Worm (Caenorhabditis elegans) whole organism, L4 larva: ENCODE results near the gene F10E7.2.
A peak's percentile ranks its signal among the peaks of the same experiment; 100 is the strongest.

Experiments
- R02D3.7 ChIP-seq: fragments of 150-350 bp; sonication (generic microtip); optimal IDR thresholded peaks from 3 replicates; lab custom pipeline; 2014; ENCODE audit warnings: missing biosample characterization, missing genetic modification characterization
- T20F7.1 ChIP-seq: fragments of 200-800 bp; sonication (Bioruptor generic); optimal IDR thresholded peaks from 2 replicates; lab custom pipeline; 2018; ENCODE audit warnings: mild to moderate bottlenecking, missing genetic modification characterization, missing compliant biosample characterization
- T26A8.4 ChIP-seq: fragments of 200-800 bp; sonication (Bioruptor generic); IDR thresholded peaks from 2 replicates; pipeline ENCODE4 v1.3.6; 2022; ENCODE audit warnings: missing genetic modification characterization, missing compliant biosample characterization
- Y48G9A.11 ChIP-seq: fragments of 200-800 bp; sonication (Bioruptor generic); IDR thresholded peaks from 2 replicates; pipeline ENCODE4 v1.3.6; 2022; ENCODE audit warnings: missing genetic modification reagents, missing genetic modification characterization, missing compliant biosample characterization
- Y75B8A.6 ChIP-seq: fragments of 200-800 bp; sonication (Bioruptor generic); IDR thresholded peaks from 2 replicates; pipeline ENCODE4 v1.3.6; 2022; ENCODE audit warnings: missing genetic modification reagents, missing genetic modification characterization, missing compliant biosample characterization
- ZK337.2 ChIP-seq: fragments of 200-800 bp; sonication (Bioruptor generic); IDR thresholded peaks from 2 replicates; pipeline ENCODE4 v1.3.6; 2022; ENCODE audit warnings: missing genetic modification reagents, missing genetic modification characterization, missing compliant biosample characterization
- ZK546.5 ChIP-seq, 2 experiments: sonication (generic microtip); optimal IDR thresholded peaks; 2 replicates each; lab custom pipeline; 2017; ENCODE audit warnings: missing biosample characterization in 2 of 2, missing genetic modification characterization in 2 of 2
- ama-1 ChIP-seq: fragments of 150-350 bp; optimal IDR thresholded peaks from 2 replicates; lab custom pipeline; 2014; ENCODE audit warnings: inconsistent platforms, mixed read lengths
- arid-1 ChIP-seq: fragments of 200-800 bp; sonication (Bioruptor generic); conservative IDR thresholded peaks from 2 replicates; pipeline ENCODE4 v1.3.6; 2022; ENCODE audit warnings: missing genetic modification reagents, missing genetic modification characterization, missing compliant biosample characterization
- ceh-20 ChIP-seq: fragments of 200-800 bp; sonication (Bioruptor generic); IDR thresholded peaks from 2 replicates; pipeline ENCODE4 v1.3.6; 2022; ENCODE audit warnings: missing genetic modification reagents, missing genetic modification characterization, missing compliant biosample characterization
- ceh-28 ChIP-seq: fragments of 150-350 bp; optimal IDR thresholded peaks from 2 replicates; lab custom pipeline; 2014; ENCODE audit warnings: missing biosample characterization, missing genetic modification reagents, missing genetic modification characterization
- ceh-62 ChIP-seq: sonication (generic microtip); optimal IDR thresholded peaks from 2 replicates; lab custom pipeline; 2017; ENCODE audit warnings: missing biosample characterization, missing genetic modification characterization
- ces-1 ChIP-seq: fragments of 150-350 bp; sonication (generic microtip); optimal IDR thresholded peaks from 4 replicates; lab custom pipeline; 2014; ENCODE audit warnings: missing biosample characterization, missing genetic modification reagents, missing genetic modification characterization
- ctbp-1 ChIP-seq: fragments of 200-800 bp; sonication (Bioruptor generic); IDR thresholded peaks from 2 replicates; pipeline ENCODE4 v1.3.6; 2022; ENCODE audit warnings: missing genetic modification reagents, missing genetic modification characterization, missing compliant biosample characterization
- daf-12 ChIP-seq: fragments of 150-350 bp; optimal IDR thresholded peaks from 2 replicates; lab custom pipeline; 2014; ENCODE audit warnings: missing biosample characterization, missing genetic modification reagents, missing genetic modification characterization
- daf-16 ChIP-seq, 3 experiments: sonication (generic microtip); optimal IDR thresholded peaks; 2 replicates each; lab custom pipeline; 2016 to 2017; ENCODE audit warnings: missing genetic modification characterization in 3 of 3, missing genetic modification reagents in 3 of 3, mild to moderate bottlenecking in 2 of 3, missing compliant biosample characterization in 2 of 3, missing biosample characterization in 1 of 3, moderate library complexity in 1 of 3
- daf-19 ChIP-seq: fragments of 200-800 bp; sonication (Bioruptor generic); conservative IDR thresholded peaks from 2 replicates; pipeline ENCODE4 v1.3.6; 2022; ENCODE audit warnings: missing genetic modification characterization, missing compliant biosample characterization
- duxl-1 ChIP-seq: sonication (generic microtip); optimal IDR thresholded peaks from 2 replicates; lab custom pipeline; 2016; ENCODE audit warnings: mild to moderate bottlenecking, missing genetic modification characterization, moderate library complexity, missing compliant biosample characterization; ENCODE audit not compliant: poor library complexity
- gei-8 ChIP-seq: fragments of 200-800 bp; sonication (Bioruptor generic); optimal IDR thresholded peaks from 2 replicates; lab custom pipeline; 2018; ENCODE audit warnings: mild to moderate bottlenecking, missing genetic modification characterization, missing compliant biosample characterization
- hif-1 ChIP-seq, 2 experiments: sonication (generic microtip); optimal IDR thresholded peaks; 2 replicates each; lab custom pipeline; 2016 to 2017; ENCODE audit warnings: missing compliant biosample characterization in 2 of 2, missing genetic modification characterization in 2 of 2, missing genetic modification reagents in 2 of 2, missing genotype in 2 of 2, mild to moderate bottlenecking in 1 of 2
- hlh-30 ChIP-seq: sonication (generic microtip); optimal IDR thresholded peaks from 2 replicates; lab custom pipeline; 2017; ENCODE audit warnings: antibody characterized with exemption, mild to moderate bottlenecking, missing genetic modification characterization, missing compliant biosample characterization; ENCODE audit not compliant: insufficient read depth
- hmg-1.1 ChIP-seq: fragments of 200-800 bp; sonication (Bioruptor generic); IDR thresholded peaks from 2 replicates; pipeline ENCODE4 v1.3.6; 2022; ENCODE audit warnings: missing genetic modification reagents, missing genetic modification characterization, missing compliant biosample characterization
- jun-1 ChIP-seq: fragments of 150-350 bp; optimal IDR thresholded peaks from 2 replicates; lab custom pipeline; 2014; ENCODE audit warnings: missing biosample characterization, missing genetic modification reagents, missing genetic modification characterization
- lin-29 ChIP-seq: fragments of 200-800 bp; sonication (Bioruptor generic); IDR thresholded peaks from 2 replicates; pipeline ENCODE4 v1.3.6; 2022; ENCODE audit warnings: missing genetic modification reagents, missing genetic modification characterization, missing compliant biosample characterization
- lir-3 ChIP-seq: sonication (generic microtip); optimal IDR thresholded peaks from 2 replicates; lab custom pipeline; 2016; ENCODE audit warnings: mild to moderate bottlenecking, missing genetic modification characterization, missing compliant biosample characterization
- lsy-2 ChIP-seq, 2 experiments: fragments of 150-350 bp in 1 of 2; sonication (generic microtip) in 1 of 2; optimal IDR thresholded peaks; 2 replicates each; lab custom pipeline; 2014 to 2017; ENCODE audit warnings: missing biosample characterization in 2 of 2, missing genetic modification characterization in 2 of 2
- madf-5 ChIP-seq, 2 experiments: fragments of 200-800 bp; sonication (Bioruptor generic); IDR thresholded peaks; 2 replicates each; pipeline ENCODE4 v1.3.6; 2022; ENCODE audit warnings: missing compliant biosample characterization in 2 of 2, missing genetic modification characterization in 2 of 2
- mxl-2 ChIP-seq: fragments of 200-800 bp; sonication (Bioruptor generic); conservative IDR thresholded peaks from 2 replicates; pipeline ENCODE4 v1.3.6; 2022; ENCODE audit warnings: missing genetic modification reagents, missing genetic modification characterization, missing compliant biosample characterization
- mxl-3 ChIP-seq: fragments of 200-800 bp; sonication (Bioruptor generic); optimal IDR thresholded peaks from 2 replicates; lab custom pipeline; 2018; ENCODE audit warnings: mild to moderate bottlenecking, missing genetic modification characterization, missing compliant biosample characterization
- nhr-10 ChIP-seq: fragments of 150-350 bp; optimal IDR thresholded peaks from 2 replicates; lab custom pipeline; 2014; ENCODE audit warnings: missing biosample characterization, missing genetic modification characterization
- nhr-25 ChIP-seq: sonication (generic microtip); optimal IDR thresholded peaks from 2 replicates; lab custom pipeline; 2017; ENCODE audit warnings: missing genetic modification characterization, mild to moderate bottlenecking, missing compliant biosample characterization, antibody characterized with exemption, moderate library complexity, borderline replicate concordance; ENCODE audit not compliant: insufficient read depth
- pha-4 ChIP-seq, 2 experiments: fragments of 150-350 bp in 1 of 2; fragments of 200-800 bp in 1 of 2; sonication (Bioruptor generic) in 1 of 2; IDR thresholded peaks in 1 of 2; optimal IDR thresholded peaks in 1 of 2; 2 replicates each; pipeline versions ENCODE4 v1.3.6 to Lab custom; 2014 to 2022; ENCODE audit warnings: missing genetic modification characterization in 2 of 2, missing genetic modification reagents in 2 of 2, missing biosample characterization in 1 of 2, missing compliant biosample characterization in 1 of 2
- rbr-2 ChIP-seq: sonication (generic microtip); optimal IDR thresholded peaks from 2 replicates; lab custom pipeline; 2016; ENCODE audit warnings: missing genotype, missing genetic modification characterization, missing compliant biosample characterization
- saeg-2 ChIP-seq: fragments of 200-800 bp; sonication (Bioruptor generic); IDR thresholded peaks from 2 replicates; pipeline ENCODE4 v1.3.6; 2022; ENCODE audit warnings: missing genetic modification reagents, missing genetic modification characterization, missing compliant biosample characterization
- sdz-12 ChIP-seq: fragments of 200-800 bp; sonication (Bioruptor generic); optimal IDR thresholded peaks from 2 replicates; lab custom pipeline; 2018; ENCODE audit warnings: mild to moderate bottlenecking, missing genetic modification characterization, missing compliant biosample characterization
- set-16 ChIP-seq: fragments of 200-800 bp; sonication (Bioruptor generic); IDR thresholded peaks from 2 replicates; pipeline ENCODE4 v1.3.6; 2022; ENCODE audit warnings: missing genetic modification reagents, missing genetic modification characterization, missing compliant biosample characterization
- spr-1 ChIP-seq: sonication (generic microtip); optimal IDR thresholded peaks from 2 replicates; lab custom pipeline; 2016; ENCODE audit warnings: mild to moderate bottlenecking, missing genetic modification characterization, missing compliant biosample characterization
- unc-62 ChIP-seq, 3 experiments: fragments of 150-350 bp in 1 of 3; sonication (generic microtip); optimal IDR thresholded peaks in 2 of 3; peaks in 1 of 3; 1 replicate in 1 of 3; 2 replicates in 2 of 3; lab custom pipeline; 2014 to 2017; ENCODE audit warnings: missing biosample characterization in 3 of 3, missing genetic modification characterization in 3 of 3, missing genetic modification reagents in 3 of 3, missing genotype in 1 of 3
- zfp-3 ChIP-seq: fragments of 200-800 bp; sonication (Bioruptor generic); conservative IDR thresholded peaks from 2 replicates; pipeline ENCODE4 v1.3.6; 2022; ENCODE audit warnings: missing genetic modification reagents, missing genetic modification characterization, missing compliant biosample characterization
- zip-11 ChIP-seq: fragments of 200-800 bp; sonication (Bioruptor generic); IDR thresholded peaks from 2 replicates; pipeline ENCODE4 v1.3.6; 2022; ENCODE audit warnings: missing genetic modification characterization, missing compliant biosample characterization
- ztf-11 ChIP-seq: fragments of 150-350 bp; optimal IDR thresholded peaks from 2 replicates; lab custom pipeline; 2014; ENCODE audit warnings: missing biosample characterization, missing genetic modification characterization

Gene F10E7.2

DNA sequence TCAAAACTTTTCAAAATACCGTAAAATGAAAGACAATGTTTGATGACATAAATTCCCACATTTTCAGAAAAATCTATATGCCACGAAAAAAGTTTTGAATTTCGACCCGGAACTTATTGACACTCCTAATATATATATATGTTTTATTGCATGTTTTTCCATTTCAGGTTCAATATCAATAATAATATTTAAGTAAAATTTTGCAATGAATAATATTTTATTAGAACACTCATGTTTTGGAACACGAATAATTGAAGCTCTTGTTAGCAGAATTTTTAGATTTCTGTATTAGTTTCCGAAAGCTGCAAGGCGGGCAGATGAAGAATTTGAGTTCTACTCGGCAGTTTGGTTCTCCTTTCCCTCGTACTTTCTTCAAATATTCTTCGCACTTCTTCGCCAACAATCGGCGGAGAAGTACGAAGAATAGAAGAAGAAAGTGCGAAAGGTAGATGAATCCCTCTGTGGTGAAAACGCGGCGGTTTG is 28.7 kb upstream of the F10E7.2 start, which contains the start of gene T02G5.3:
Gene T02G5.3, plus strand, starts transcription at position 51 of the 483 bp plus-strand sequence.
- no peak for TF ChIP-seq hif-1 (tag; optimal IDR thresholded peaks at IDR 0.05; lab: Kevin White, UChicago)
- TF ChIP-seq pha-4 (GFP tag; IDR thresholded peaks at IDR 0.05; lab: Robert Waterston, UW): no peak
- no peak for TF ChIP-seq pha-4 (tag; optimal IDR thresholded peaks at IDR 0.05; lab: Kevin White, UChicago)
- no peak for TF ChIP-seq nhr-10 (tag; lab: Kevin White, UChicago)
- TF ChIP-seq lin-29: no peak
- TF ChIP-seq ces-1 (GFP tag; lab: Kevin White, UChicago): no peak
- TF ChIP-seq rbr-2: no peak
- TF ChIP-seq zip-11 (GFP tag; lab: Robert Waterston, UW): no peak
- TF ChIP-seq hlh-30 (tag; lab: Kevin White, UChicago): no peak
- TF ChIP-seq ceh-62 (tag; lab: Kevin White, UChicago): no peak
- no peak for TF ChIP-seq sdz-12
- no peak for TF ChIP-seq nhr-25 (tag; lab: Kevin White, UChicago)

DNA sequence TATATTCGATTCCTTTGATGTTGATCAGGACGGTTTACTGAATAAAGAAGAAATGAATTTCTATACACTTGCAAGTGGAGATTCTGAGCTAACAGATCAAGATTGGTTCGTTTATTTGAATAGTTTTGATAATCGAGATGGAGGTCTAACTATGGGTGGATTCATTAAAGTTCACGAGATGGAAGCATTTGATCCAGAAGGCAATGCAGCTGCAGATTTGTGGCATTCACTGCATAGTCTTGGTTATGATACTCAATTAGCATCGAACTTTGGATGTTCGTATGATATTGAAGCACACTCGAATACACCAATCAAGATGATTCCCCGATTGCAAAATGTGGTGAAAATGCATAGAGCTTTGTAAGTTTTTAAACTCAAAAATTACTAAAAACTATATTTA is 26.1 kb upstream of the F10E7.2 start:
- no peak for TF ChIP-seq T26A8.4 (GFP tag; lab: Robert Waterston, UW)
- TF ChIP-seq lir-3: no peak
- TF ChIP-seq ZK546.5 (tag; optimal IDR thresholded peaks at IDR 0.05; lab: Kevin White, UChicago): no peak
- TF ChIP-seq saeg-2 (GFP tag; lab: Robert Waterston, UW): no peak
- TF ChIP-seq spr-1: no peak
- no peak for TF ChIP-seq hif-1 (tag; optimal IDR thresholded peaks at IDR 0.05; lab: Kevin White, UChicago)
- no peak for TF ChIP-seq jun-1
- no peak for TF ChIP-seq ztf-11 (tag; lab: Kevin White, UChicago)
- no peak for TF ChIP-seq mxl-3 (GFP tag; lab: Kevin White, UChicago)
- TF ChIP-seq daf-19 (GFP tag; lab: Robert Waterston, UW): no peak
- TF ChIP-seq arid-1 (GFP tag; lab: Robert Waterston, UW): no peak
- no peak for TF ChIP-seq sdz-12
- no peak for TF ChIP-seq ceh-20 (GFP tag; lab: Robert Waterston, UW)
- TF ChIP-seq, all 104 proteins: peak for 0

DNA sequence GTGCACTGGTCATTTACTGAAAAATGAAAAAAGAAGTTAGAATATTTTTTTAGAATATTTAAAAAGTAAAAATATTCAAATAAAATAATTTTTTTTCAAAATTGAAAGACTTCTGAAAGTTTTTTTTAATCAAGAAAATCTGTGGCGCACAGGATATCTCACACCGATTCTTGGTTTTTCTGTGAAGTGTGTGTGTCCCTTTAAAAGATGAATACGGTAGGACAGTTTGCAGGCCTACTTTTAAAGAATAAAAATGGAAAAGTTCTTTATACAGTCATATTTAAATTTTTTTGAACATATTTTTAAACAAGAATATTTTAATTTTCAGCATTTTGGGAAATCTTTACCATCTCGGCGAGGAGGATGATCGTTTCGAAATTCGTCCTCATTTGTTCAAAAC is 23.5 kb upstream of the F10E7.2 start, which contains the start of gene mct-5:
Gene mct-5, minus strand, starts transcription at position 16 of the 400 bp plus-strand sequence.
- TF ChIP-seq Y75B8A.6 (no peak), hif-1 (tag; optimal IDR thresholded peaks at IDR 0.05; lab: Kevin White, UChicago) (no peak), ceh-62 (tag; lab: Kevin White, UChicago) (no peak), mxl-2 (GFP tag; lab: Robert Waterston, UW) (no peak), gei-8 (GFP tag; lab: Kevin White, UChicago) (no peak), Y48G9A.11 (GFP tag; lab: Robert Waterston, UW) (no peak), ZK546.5 (tag; optimal IDR thresholded peaks at IDR 0.05; lab: Kevin White, UChicago) (no peak)

DNA sequence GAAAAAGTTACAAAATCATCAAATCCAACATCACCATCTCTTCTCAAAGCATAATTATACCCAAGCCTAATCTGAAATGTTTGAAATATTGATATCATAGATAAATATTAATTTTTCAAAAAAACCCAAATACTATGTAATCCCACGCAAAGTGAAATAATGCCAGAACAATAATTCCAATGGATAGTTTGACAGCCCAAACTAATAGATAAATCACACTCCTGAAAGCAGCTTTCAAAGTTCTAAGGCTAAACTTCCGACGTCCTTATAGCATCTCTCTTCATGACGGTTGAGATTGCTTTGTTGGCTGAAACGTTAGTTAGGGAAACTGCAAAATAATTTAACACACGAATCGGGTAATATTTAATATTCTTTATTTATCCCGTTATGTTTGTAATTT is 22.8 kb upstream of the F10E7.2 start:
- no peak for TF ChIP-seq hmg-1.1
- no peak for TF ChIP-seq gei-8 (GFP tag; lab: Kevin White, UChicago)
- TF ChIP-seq ztf-11 (tag; lab: Kevin White, UChicago): no peak
- no peak for TF ChIP-seq nhr-10 (tag; lab: Kevin White, UChicago)
- TF ChIP-seq daf-16 (GFP tag; optimal IDR thresholded peaks at IDR 0.05; lab: Kevin White, UChicago): no peak
- TF ChIP-seq daf-16 (tag; optimal IDR thresholded peaks at IDR 0.05; lab: Kevin White, UChicago): no peak
- TF ChIP-seq ZK337.2: no peak
- no peak for TF ChIP-seq set-16
- no peak for TF ChIP-seq ceh-28 (tag; lab: Kevin White, UChicago)
- TF ChIP-seq R02D3.7 (tag; lab: Kevin White, UChicago): no peak
- TF ChIP-seq duxl-1 (tag; lab: Kevin White, UChicago): no peak
- TF ChIP-seq T20F7.1 (GFP tag; lab: Kevin White, UChicago): peak; percentile 38
- no peak for TF ChIP-seq ctbp-1 (GFP tag; lab: Robert Waterston, UW)
- TF ChIP-seq zfp-3 (GFP tag; lab: Robert Waterston, UW): peak; percentile 74; the same call in 1 of the 2 replicates
- TF ChIP-seq hif-1 (tag; optimal IDR thresholded peaks at IDR 0.05; lab: Kevin White, UChicago): peak in 1 of 2 experiments; percentile 31
- TF ChIP-seq unc-62 (GFP tag; optimal IDR thresholded peaks at IDR 0.05 in 1 of 2; lab: Kevin White, UChicago): peak in 1 of 2 experiments; percentile 96
- no peak for TF ChIP-seq unc-62 (tag; optimal IDR thresholded peaks at IDR 0.05; lab: Kevin White, UChicago)
- TF ChIP-seq daf-12: no peak
- peak; percentile 63 for TF ChIP-seq ama-1 (lab: Kevin White, UChicago)
- TF ChIP-seq lsy-2 (tag; optimal IDR thresholded peaks at IDR 0.05; lab: Kevin White, UChicago): peak in 1 of 2 experiments; percentile 10
- TF ChIP-seq madf-5 (GFP tag; IDR thresholded peaks at IDR 0.05; lab: Robert Waterston, UW): 0 out of 4 replicates have a peak, but pooled peaks of 1 of the 2 experiments have one; percentile 3
- TF ChIP-seq, all 104 proteins: peak for 7
